Comparison of ENCODE assay signal across 1 fruit fly cellular context in genomic region chr2L:9633811-9634436, dm6.
TF ChIP-seq lines count a peak whose summit lies in the region.

Apoltp (plus strand) TSS chr2L:9634179.

TF ChIP-seq in whole organism, embryonic, 481 proteins besides CTCF, POLR2A, EP300 and RAD21 (continued from another document and continues in another):
- TF ChIP-seq CG6654 (GFP tag; optimal IDR thresholded peaks at IDR 0.05; lab: Kevin White, UChicago) (peak; percentile 51), da (GFP tag; optimal IDR thresholded peaks at IDR 0.05; lab: Kevin White, UChicago) (no peak), Atf3 (GFP tag; optimal IDR thresholded peaks at IDR 0.05; lab: Kevin White, UChicago) (no peak), exex (tag; optimal IDR thresholded peaks at IDR 0.05; lab: Kevin White, UChicago) (peak; percentile 34), slp2 (GFP tag; optimal IDR thresholded peaks at IDR 0.05; lab: Kevin White, UChicago) (no peak), CG16815 (GFP tag; optimal IDR thresholded peaks at IDR 0.05; lab: Kevin White, UChicago) (peak; percentile 23), NFAT (GFP tag; IDR thresholded peaks at IDR 0.05; lab: Robert Waterston, UW) (peak; percentile 52), Fer1 (GFP tag; optimal IDR thresholded peaks at IDR 0.05; lab: Kevin White, UChicago) (peak; percentile 88), Max (GFP tag; optimal IDR thresholded peaks at IDR 0.05; lab: Kevin White, UChicago) (peak; percentile 66), kay (GFP tag; optimal IDR thresholded peaks at IDR 0.05; lab: Kevin White, UChicago) (peak; percentile 12), CG5953 (GFP tag; IDR thresholded peaks at IDR 0.05; lab: Robert Waterston, UW) (peak; percentile 57), CG4820 (GFP tag; optimal IDR thresholded peaks at IDR 0.05; lab: Kevin White, UChicago) (peak; percentile 57), pum (GFP tag; optimal IDR thresholded peaks at IDR 0.05; lab: Kevin White, UChicago) (peak; percentile 4), Dek (tag; optimal IDR thresholded peaks at IDR 0.05; lab: Kevin White, UChicago) (peak; percentile 68), CG6254 (GFP tag; optimal IDR thresholded peaks at IDR 0.05; lab: Kevin White, UChicago) (peak; percentile 52), CG12942 (GFP tag; optimal IDR thresholded peaks at IDR 0.05; lab: Kevin White, UChicago) (no peak), Six4 (GFP tag; optimal IDR thresholded peaks at IDR 0.05; lab: Kevin White, UChicago) (peak; percentile 35), Opbp (GFP tag; IDR thresholded peaks at IDR 0.05; lab: Robert Waterston, UW; ENCODE audit: partially characterized antibody) (no peak), CG31224 (GFP tag; IDR thresholded peaks at IDR 0.05; lab: Robert Waterston, UW) (peak; percentile 58), CG2199 (GFP tag; IDR thresholded peaks at IDR 0.05; lab: Robert Waterston, UW) (no peak), jing (GFP tag; optimal IDR thresholded peaks at IDR 0.05; lab: Kevin White, UChicago) (no peak), CG10654 (GFP tag; optimal IDR thresholded peaks at IDR 0.05; lab: Kevin White, UChicago) (peak; percentile 37), E2f1 (GFP tag; IDR thresholded peaks at IDR 0.05; lab: Robert Waterston, UW) (peak; percentile 60), CG9727 (GFP tag; optimal IDR thresholded peaks at IDR 0.05; lab: Kevin White, UChicago) (peak; percentile 77), CG3995 (GFP tag; optimal IDR thresholded peaks at IDR 0.05; lab: Kevin White, UChicago) (no peak), ttk (GFP tag; IDR thresholded peaks at IDR 0.05; lab: Robert Waterston, UW) (peak; percentile 67), CG14014 (GFP tag; IDR thresholded peaks at IDR 0.05; lab: Robert Waterston, UW) (peak; percentile 72; the same call in 1 of the 2 replicates), CG3281 (GFP tag; optimal IDR thresholded peaks at IDR 0.05; lab: Kevin White, UChicago) (peak; percentile 80), gcm2 (GFP tag; optimal IDR thresholded peaks at IDR 0.05; lab: Kevin White, UChicago) (peak; percentile 44), Blimp-1 (GFP tag; optimal IDR thresholded peaks at IDR 0.05; lab: Kevin White, UChicago) (peak; percentile 67), wdn (GFP tag; IDR thresholded peaks at IDR 0.05; lab: Robert Waterston, UW) (peak; percentile 60), pfk (GFP tag; optimal IDR thresholded peaks at IDR 0.05; lab: Kevin White, UChicago) (peak; percentile 15), Abd-B (GFP tag; optimal IDR thresholded peaks at IDR 0.05; lab: Kevin White, UChicago) (peak; percentile 62), MBD-R2 (GFP tag; IDR thresholded peaks at IDR 0.05; lab: Robert Waterston, UW) (peak; percentile 46; the same call in 1 of the 2 replicates), CG13123 (GFP tag; optimal IDR thresholded peaks at IDR 0.05; lab: Kevin White, UChicago) (no peak), CG6813 (GFP tag; optimal IDR thresholded peaks at IDR 0.05; lab: Kevin White, UChicago) (peak; percentile 62), tin (GFP tag; optimal IDR thresholded peaks at IDR 0.05; lab: Kevin White, UChicago) (peak; percentile 52), nom (GFP tag; optimal IDR thresholded peaks at IDR 0.05; lab: Kevin White, UChicago) (peak; percentile 48), CG4730 (GFP tag; IDR thresholded peaks at IDR 0.05; lab: Robert Waterston, UW) (peak; percentile 58), CG31441 (GFP tag; IDR thresholded peaks at IDR 0.05; lab: Robert Waterston, UW) (peak; percentile 74), CG31388 (GFP tag; optimal IDR thresholded peaks at IDR 0.05; lab: Kevin White, UChicago) (peak; percentile 15), rib (GFP tag; IDR thresholded peaks at IDR 0.05; lab: Robert Waterston, UW) (peak; percentile 62; the same call in 1 of the 2 replicates), Ravus (GFP tag; IDR thresholded peaks at IDR 0.05; lab: Robert Waterston, UW) (peak; percentile 11; the same call in 1 of the 2 replicates), CG11696 (GFP tag; IDR thresholded peaks at IDR 0.05; lab: Robert Waterston, UW) (0 out of 2 replicates have a peak, but pooled peaks have one; percentile 33), CG13287 (GFP tag; IDR thresholded peaks at IDR 0.05; lab: Robert Waterston, UW; ENCODE audit: partially characterized antibody) (no peak), Sry-β (GFP tag; optimal IDR thresholded peaks at IDR 0.05; lab: Kevin White, UChicago) (no peak), B-H1 (GFP tag; IDR thresholded peaks at IDR 0.05; lab: Robert Waterston, UW) (peak; percentile 55; the same call in 2 of the 3 replicates), Drgx (GFP tag; IDR thresholded peaks at IDR 0.05; lab: Robert Waterston, UW) (peak; percentile 80), CG8089 (GFP tag; optimal IDR thresholded peaks at IDR 0.05; lab: Kevin White, UChicago) (no peak), H15 (GFP tag; IDR thresholded peaks at IDR 0.05; lab: Robert Waterston, UW) (peak; percentile 60; the same call in 2 of the 3 replicates), Awh (GFP tag; IDR thresholded peaks at IDR 0.05; lab: Robert Waterston, UW) (no peak), CG18764 (GFP tag; optimal IDR thresholded peaks at IDR 0.05; lab: Kevin White, UChicago) (peak; percentile 46), ato (GFP tag; IDR thresholded peaks at IDR 0.05; lab: Robert Waterston, UW; ENCODE audit: partially characterized antibody) (no peak), lmd (GFP tag; IDR thresholded peaks at IDR 0.05; lab: Robert Waterston, UW) (peak; percentile 78), mld (GFP tag; IDR thresholded peaks at IDR 0.05; lab: Robert Waterston, UW; ENCODE audit: partially characterized antibody) (no peak), aop (GFP tag; IDR thresholded peaks at IDR 0.05; lab: Robert Waterston, UW) (no peak), row (GFP tag; IDR thresholded peaks at IDR 0.05; lab: Robert Waterston, UW) (peak; percentile 86), vvl (GFP tag; IDR thresholded peaks at IDR 0.05; lab: Robert Waterston, UW) (peak; percentile 85), az2 (GFP tag; optimal IDR thresholded peaks at IDR 0.05; lab: Kevin White, UChicago) (peak; percentile 42), bigmax (GFP tag; optimal IDR thresholded peaks at IDR 0.05; lab: Kevin White, UChicago) (no peak), CG14667 (GFP tag; IDR thresholded peaks at IDR 0.05; lab: Robert Waterston, UW) (peak; percentile 68), Bteb2 (GFP tag; optimal IDR thresholded peaks at IDR 0.05; lab: Kevin White, UChicago) (no peak), CG12769 (tag; optimal IDR thresholded peaks at IDR 0.05; lab: Kevin White, UChicago) (no peak), CG8359 (GFP tag; optimal IDR thresholded peaks at IDR 0.05; lab: Kevin White, UChicago; ENCODE audit: borderline replicate concordance) (peak; percentile 4), MESR4 (GFP tag; optimal IDR thresholded peaks at IDR 0.05; lab: Kevin White, UChicago) (no peak), Atf6 (GFP tag; IDR thresholded peaks at IDR 0.05; lab: Robert Waterston, UW) (peak; percentile 81), lola (GFP tag; optimal IDR thresholded peaks at IDR 0.05; lab: Kevin White, UChicago) (peak in 1 of 3 experiments; percentile 33), dimm (GFP tag; IDR thresholded peaks at IDR 0.05; lab: Robert Waterston, UW) (no peak), Hand (GFP tag; optimal IDR thresholded peaks at IDR 0.05; lab: Kevin White, UChicago) (peak; percentile 76), Pdp1 (GFP tag; optimal IDR thresholded peaks at IDR 0.05; lab: Kevin White, UChicago) (peak in 1 of 2 experiments; percentile 30), Tbp (GFP tag; optimal IDR thresholded peaks at IDR 0.05; lab: Kevin White, UChicago) (no peak), CG7372 (GFP tag; IDR thresholded peaks at IDR 0.05; lab: Robert Waterston, UW) (peak; percentile 53; the same call in 1 of the 2 replicates), dysf (GFP tag; IDR thresholded peaks at IDR 0.05; lab: Robert Waterston, UW) (peak; percentile 79), Taf1 (GFP tag; IDR thresholded peaks at IDR 0.05; lab: Robert Waterston, UW) (peak; percentile 69), Oaz (GFP tag; IDR thresholded peaks at IDR 0.05; lab: Robert Waterston, UW) (0 out of 2 replicates have a peak, but pooled peaks have one; percentile 35), bbx (GFP tag; IDR thresholded peaks at IDR 0.05; lab: Robert Waterston, UW; ENCODE audit: partially characterized antibody) (no peak), sens-2 (GFP tag; IDR thresholded peaks at IDR 0.05; lab: Robert Waterston, UW) (no peak), CG5245 (GFP tag; optimal IDR thresholded peaks at IDR 0.05; lab: Kevin White, UChicago) (peak; percentile 25), NK7.1 (GFP tag; optimal IDR thresholded peaks at IDR 0.05; lab: Kevin White, UChicago) (peak; percentile 21), al (GFP tag; IDR thresholded peaks at IDR 0.05; lab: Robert Waterston, UW) (peak; percentile 43; the same call in 1 of the 2 replicates), Ada2b (GFP tag; IDR thresholded peaks at IDR 0.05; lab: Robert Waterston, UW) (peak; percentile 74), Asciz (GFP tag; optimal IDR thresholded peaks at IDR 0.05; lab: Kevin White, UChicago) (peak; percentile 56), CG12744 (GFP tag; optimal IDR thresholded peaks at IDR 0.05; lab: Kevin White, UChicago) (no peak), CG9932 (GFP tag; IDR thresholded peaks at IDR 0.05; lab: Robert Waterston, UW) (peak; percentile 63), Side (GFP tag; optimal IDR thresholded peaks at IDR 0.05; lab: Kevin White, UChicago) (peak; percentile 12), toy (GFP tag; IDR thresholded peaks at IDR 0.05; lab: Robert Waterston, UW) (0 out of 2 replicates have a peak, but pooled peaks have one; percentile 59), CG1024 (GFP tag; IDR thresholded peaks at IDR 0.05; lab: Robert Waterston, UW) (peak; percentile 59), shn (GFP tag; optimal IDR thresholded peaks at IDR 0.05; lab: Kevin White, UChicago) (no peak), CG10959 (GFP tag; IDR thresholded peaks at IDR 0.05; lab: Robert Waterston, UW) (peak; percentile 51; the same call in 1 of the 2 replicates), corto (GFP tag; optimal IDR thresholded peaks at IDR 0.05; lab: Kevin White, UChicago) (peak; percentile 38), CG7963 (GFP tag; IDR thresholded peaks at IDR 0.05; lab: Robert Waterston, UW; ENCODE audit: partially characterized antibody) (no peak), CG32772 (GFP tag; IDR thresholded peaks at IDR 0.05; lab: Robert Waterston, UW) (peak; percentile 75), E2f2 (GFP tag; IDR thresholded peaks at IDR 0.05; lab: Robert Waterston, UW) (peak; percentile 29; the same call in 1 of the 2 replicates), fu2 (GFP tag; optimal IDR thresholded peaks at IDR 0.05; lab: Kevin White, UChicago) (no peak), CG15479 (GFP tag; optimal IDR thresholded peaks at IDR 0.05; lab: Kevin White, UChicago) (no peak), Dbx (GFP tag; IDR thresholded peaks at IDR 0.05; lab: Robert Waterston, UW) (peak; percentile 77; the same call in 1 of the 3 replicates), CG7987 (GFP tag; optimal IDR thresholded peaks at IDR 0.05; lab: Kevin White, UChicago) (peak; percentile 14), CG18476 (GFP tag; optimal IDR thresholded peaks at IDR 0.05; lab: Kevin White, UChicago) (peak; percentile 56), peb (GFP tag; IDR thresholded peaks at IDR 0.05; lab: Robert Waterston, UW) (no peak), Oli (tag; optimal IDR thresholded peaks at IDR 0.05; lab: Kevin White, UChicago) (peak; percentile 52), tgo (GFP tag; IDR thresholded peaks at IDR 0.05; lab: Robert Waterston, UW) (peak; percentile 72), CG11560 (tag; IDR thresholded peaks at IDR 0.05; lab: Robert Waterston, UW) (peak; percentile 62; the same call in 2 of the 3 replicates), CG17361 (GFP tag; IDR thresholded peaks at IDR 0.05; lab: Robert Waterston, UW) (no peak; the same call in 2 of the 3 replicates), Deaf1 (tag; optimal IDR thresholded peaks at IDR 0.05; lab: Kevin White, UChicago) (peak; percentile 97), CG2120 (GFP tag; optimal IDR thresholded peaks at IDR 0.05; lab: Kevin White, UChicago) (peak; percentile 66), Doc3 (GFP tag; IDR thresholded peaks at IDR 0.05; lab: Robert Waterston, UW; ENCODE audit: partially characterized antibody) (no peak), D19A (tag; optimal IDR thresholded peaks at IDR 0.05; lab: Kevin White, UChicago) (no peak), crp (GFP tag; optimal IDR thresholded peaks at IDR 0.05; lab: Kevin White, UChicago) (no peak), nmo (GFP tag; optimal IDR thresholded peaks at IDR 0.05; lab: Kevin White, UChicago) (peak; percentile 68), CG6175 (GFP tag; IDR thresholded peaks at IDR 0.05; lab: Robert Waterston, UW) (no peak), ATbp (GFP tag; optimal IDR thresholded peaks at IDR 0.05; lab: Kevin White, UChicago) (peak; percentile 26), CG11723 (GFP tag; optimal IDR thresholded peaks at IDR 0.05; lab: Kevin White, UChicago) (no peak), sim (GFP tag; IDR thresholded peaks at IDR 0.05; lab: Robert Waterston, UW) (0 out of 2 replicates have a peak, but pooled peaks have one; percentile 25), Antp (GFP tag; optimal IDR thresholded peaks at IDR 0.05; lab: Kevin White, UChicago) (no peak), CG10209 (GFP tag; optimal IDR thresholded peaks at IDR 0.05; lab: Kevin White, UChicago) (peak; percentile 70), CG33557 (GFP tag; optimal IDR thresholded peaks at IDR 0.05; lab: Kevin White, UChicago) (no peak), CG17912 (GFP tag; optimal IDR thresholded peaks at IDR 0.05; lab: Kevin White, UChicago) (no peak), ara (GFP tag; IDR thresholded peaks at IDR 0.05; lab: Robert Waterston, UW) (0 out of 2 replicates have a peak, but pooled peaks have one; percentile 63), Ets65A (GFP tag; lab: Kevin White, UChicago) (peak; percentile 94), CG7556 (GFP tag; optimal IDR thresholded peaks at IDR 0.05; lab: Kevin White, UChicago) (peak; percentile 85), CG13424 (tag; optimal IDR thresholded peaks at IDR 0.05; lab: Kevin White, UChicago) (peak; percentile 60), CG2678 (tag; optimal IDR thresholded peaks at IDR 0.05; lab: Kevin White, UChicago) (peak; percentile 86), dmrt99B (tag; optimal IDR thresholded peaks at IDR 0.05; lab: Kevin White, UChicago) (peak; percentile 83), CG17829 (tag; optimal IDR thresholded peaks at IDR 0.05; lab: Kevin White, UChicago) (no peak), CG15696 (tag; optimal IDR thresholded peaks at IDR 0.05; lab: Kevin White, UChicago) (peak; percentile 38), pita (GFP tag; optimal IDR thresholded peaks at IDR 0.05; lab: Kevin White, UChicago) (no peak), vnd (GFP tag; IDR thresholded peaks at IDR 0.05; lab: Robert Waterston, UW; ENCODE audit: partially characterized antibody) (no peak), sisA (GFP tag; IDR thresholded peaks at IDR 0.05; lab: Robert Waterston, UW) (peak; percentile 70), schlank (tag; optimal IDR thresholded peaks at IDR 0.05; lab: Kevin White, UChicago) (no peak), CG10543 (GFP tag; optimal IDR thresholded peaks at IDR 0.05; lab: Kevin White, UChicago) (peak; percentile 38)
